Worm (Caenorhabditis elegans): ENCODE data around the gene F26G1.2.

- TF ChIP-seq ceh-24 (tag; optimal IDR thresholded peaks at IDR 0.05), result no peak
- no peak for TF ChIP-seq sox-4 (tag; optimal IDR thresholded peaks at IDR 0.05)
- TF ChIP-seq F13H6.1 (tag; optimal IDR thresholded peaks at IDR 0.05), result no peak
Observed at ce11 chrII:4715676-4716075, 47.2 kb upstream of the F26G1.2 start, which contains the start of gene F41C3.8.
